Fruit fly (Drosophila melanogaster): ENCODE measurements around the gene CG43843.

The CG43843 gene

DNA sequence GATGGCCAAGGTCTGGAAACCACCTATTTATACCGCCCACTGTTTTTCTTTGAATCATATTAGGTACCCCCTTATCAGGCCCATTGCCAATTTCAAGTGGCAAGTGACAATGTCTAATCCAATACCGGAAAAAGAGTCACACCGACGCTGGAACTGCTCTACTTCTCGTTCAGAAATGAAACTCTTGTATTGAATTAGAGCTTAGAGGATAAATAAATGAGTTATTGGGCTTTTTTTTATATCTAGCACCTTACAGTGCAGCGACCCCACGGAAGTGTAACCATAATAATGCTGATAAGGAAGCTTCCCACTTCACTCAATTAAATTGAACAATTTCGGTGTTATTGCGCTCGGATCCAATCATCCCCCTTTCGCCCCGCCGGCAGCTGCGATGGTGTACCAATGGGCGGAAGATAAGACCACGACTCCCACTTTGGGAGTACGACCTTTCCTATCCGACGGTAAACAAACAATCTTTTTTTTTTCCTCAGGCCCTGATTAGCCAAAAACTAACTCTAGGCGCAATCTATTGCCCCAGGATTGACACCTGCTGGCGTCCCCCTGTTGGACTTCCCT is 34.0 kb upstream of the CG43843 start, which contains the start of gene CG15043 (continued):
- TF ChIP-seq Kr (GFP tag; optimal IDR thresholded peaks at IDR 0.05) (no peak), jumu (GFP tag; optimal IDR thresholded peaks at IDR 0.05) (no peak), CG14710 (tag; optimal IDR thresholded peaks at IDR 0.05) (no peak), CG18262 (tag; optimal IDR thresholded peaks at IDR 0.05) (no peak), sd (tag; optimal IDR thresholded peaks at IDR 0.05) (no peak), CG10543 (GFP tag; optimal IDR thresholded peaks at IDR 0.05) (no peak), ATbp (GFP tag; optimal IDR thresholded peaks at IDR 0.05) (no peak), ash1 (GFP tag; optimal IDR thresholded peaks at IDR 0.05) (no peak), CG4424 (GFP tag; optimal IDR thresholded peaks at IDR 0.05) (no peak), E2f1 (GFP tag; IDR thresholded peaks at IDR 0.05) (peak; percentile 49; the same call in 1 of the 2 replicates), CG13123 (GFP tag; optimal IDR thresholded peaks at IDR 0.05) (no peak), Deaf1 (tag; optimal IDR thresholded peaks at IDR 0.05) (no peak), so (GFP tag; IDR thresholded peaks at IDR 0.05) (no peak), Hr78 (GFP tag; optimal IDR thresholded peaks at IDR 0.05) (no peak), hth (optimal IDR thresholded peaks at IDR 0.05) (no peak), br (optimal IDR thresholded peaks at IDR 0.05) (no peak), sens (GFP tag) (peak; percentile 58), CG12071 (GFP tag; optimal IDR thresholded peaks at IDR 0.05) (no peak), Dip2 (GFP tag; IDR thresholded peaks at IDR 0.05) (no peak), CG14014 (GFP tag; IDR thresholded peaks at IDR 0.05) (no peak), HmgD (GFP tag; optimal IDR thresholded peaks at IDR 0.05) (no peak), phol (tag; optimal IDR thresholded peaks at IDR 0.05) (no peak), kni (GFP tag; optimal IDR thresholded peaks at IDR 0.05) (no peak), dysf (GFP tag; IDR thresholded peaks at IDR 0.05) (peak; percentile 61; the same call in 2 of the 3 replicates), CG10431 (GFP tag; optimal IDR thresholded peaks at IDR 0.05) (no peak), CG2199 (GFP tag; IDR thresholded peaks at IDR 0.05) (no peak), CrebB (tag; optimal IDR thresholded peaks at IDR 0.05) (no peak), caup (GFP tag; optimal IDR thresholded peaks at IDR 0.05; ENCODE audit: severe bottlenecking) (peak; percentile 52), Nf-YA (GFP tag; IDR thresholded peaks at IDR 0.05) (no peak), vvl (GFP tag; IDR thresholded peaks at IDR 0.05) (0 out of 2 replicates have a peak, but pooled peaks have one; percentile 9), Antp (GFP tag; optimal IDR thresholded peaks at IDR 0.05) (peak; percentile 50), H15 (GFP tag; IDR thresholded peaks at IDR 0.05) (no peak), Dp (GFP tag; optimal IDR thresholded peaks at IDR 0.05) (no peak), sens-2 (GFP tag; IDR thresholded peaks at IDR 0.05) (no peak), CG13296 (GFP tag; optimal IDR thresholded peaks at IDR 0.05) (no peak), tll (GFP tag; optimal IDR thresholded peaks at IDR 0.05) (no peak), row (GFP tag; IDR thresholded peaks at IDR 0.05) (peak; percentile 70), yki (optimal IDR thresholded peaks at IDR 0.05) (no peak), jigr1 (GFP tag; IDR thresholded peaks at IDR 0.05) (no peak), unpg (GFP tag; optimal IDR thresholded peaks at IDR 0.05) (no peak), CG17912 (GFP tag; optimal IDR thresholded peaks at IDR 0.05) (no peak), CG13287 (GFP tag; IDR thresholded peaks at IDR 0.05; ENCODE audit: partially characterized antibody) (no peak), Elba2 (GFP tag; optimal IDR thresholded peaks at IDR 0.05) (no peak), Atf6 (GFP tag; IDR thresholded peaks at IDR 0.05) (peak; percentile 49; the same call in 1 of the 2 replicates), trem (tag; optimal IDR thresholded peaks at IDR 0.05) (no peak), aop (GFP tag; IDR thresholded peaks at IDR 0.05) (no peak), CG30431 (GFP tag; optimal IDR thresholded peaks at IDR 0.05) (no peak), Mes4 (GFP tag; optimal IDR thresholded peaks at IDR 0.05) (no peak), CG17385 (GFP tag; optimal IDR thresholded peaks at IDR 0.05) (no peak), ERR (GFP tag; optimal IDR thresholded peaks at IDR 0.05) (no peak), onecut (GFP tag; IDR thresholded peaks at IDR 0.05) (peak; percentile 27; the same call in 1 of the 2 replicates), pfk (GFP tag; optimal IDR thresholded peaks at IDR 0.05) (no peak)
